Worm (Caenorhabditis elegans) whole organism, L1 larva: ENCODE results near the gene F35E8.2.

ENCODE experiments used
- C04F5.9 ChIP-seq: sonication (generic microtip); optimal IDR thresholded peaks from 2 replicates; lab custom pipeline; 2016; ENCODE audit warnings: missing genetic modification characterization, missing compliant biosample characterization
- C34B4.2 ChIP-seq: sonication (generic microtip); optimal IDR thresholded peaks from 2 replicates; lab custom pipeline; 2017; ENCODE audit warnings: mild to moderate bottlenecking, missing genetic modification characterization, missing compliant biosample characterization
- F16B12.6 ChIP-seq: fragments of 150-350 bp; optimal IDR thresholded peaks from 2 replicates; lab custom pipeline; 2014; ENCODE audit warnings: missing biosample characterization, missing genetic modification characterization
- Y116A8C.19 ChIP-seq: sonication (generic microtip); optimal IDR thresholded peaks from 2 replicates; lab custom pipeline; 2016; ENCODE audit warnings: missing compliant biosample characterization, missing genetic modification characterization, borderline replicate concordance
- aha-1 ChIP-seq: fragments of 150-350 bp; optimal IDR thresholded peaks from 2 replicates; lab custom pipeline; 2014; ENCODE audit warnings: missing biosample characterization, missing genetic modification characterization
- aly-2 ChIP-seq: fragments of 150-350 bp; optimal IDR thresholded peaks from 2 replicates; lab custom pipeline; 2014; ENCODE audit warnings: missing biosample characterization, missing genetic modification characterization
- ceh-63 ChIP-seq: fragments of 200-800 bp; sonication (Bioruptor generic); optimal IDR thresholded peaks from 2 replicates; lab custom pipeline; 2018; ENCODE audit warnings: mild to moderate bottlenecking, missing genetic modification characterization, missing compliant biosample characterization
- ceh-8 ChIP-seq: fragments of 200-800 bp; sonication (Bioruptor generic); optimal IDR thresholded peaks from 2 replicates; lab custom pipeline; 2018; ENCODE audit warnings: mild to moderate bottlenecking, missing genetic modification characterization, moderate library complexity, missing compliant biosample characterization
- ceh-82 ChIP-seq, 3 experiments: fragments of 150-350 bp in 1 of 3; sonication (generic microtip) in 2 of 3; optimal IDR thresholded peaks; 2 replicates each; lab custom pipeline; 2014 to 2017; ENCODE audit warnings: missing biosample characterization in 3 of 3, missing genetic modification characterization in 3 of 3
- ceh-90 ChIP-seq: sonication (generic microtip); optimal IDR thresholded peaks from 2 replicates; lab custom pipeline; 2016; ENCODE audit warnings: missing genetic modification characterization, missing compliant biosample characterization
- ces-1 ChIP-seq: fragments of 150-350 bp; optimal IDR thresholded peaks from 2 replicates; lab custom pipeline; 2014; ENCODE audit warnings: missing biosample characterization, missing genetic modification reagents, missing genetic modification characterization
- dpl-1 ChIP-seq, 3 experiments: fragments of 150-350 bp in 2 of 3; sonication (generic microtip) in 1 of 3; optimal IDR thresholded peaks; 2 replicates each; lab custom pipeline; 2014 to 2017; ENCODE audit warnings: missing biosample characterization in 3 of 3, missing genetic modification characterization in 3 of 3, missing genetic modification reagents in 3 of 3
- dsc-1 ChIP-seq: sonication (generic microtip); optimal IDR thresholded peaks from 2 replicates; lab custom pipeline; 2016; ENCODE audit warnings: mild to moderate bottlenecking, missing genetic modification characterization, missing compliant biosample characterization
- efl-1 ChIP-seq, 4 experiments: fragments of 150-350 bp; optimal IDR thresholded peaks in 3 of 4; peaks in 1 of 4; 1 replicate in 1 of 4; 2 replicates in 3 of 4; lab custom pipeline; 2014; ENCODE audit warnings: missing biosample characterization in 2 of 4, missing genetic modification characterization in 2 of 4, missing genetic modification reagents in 2 of 4
- efl-3 ChIP-seq: fragments of 200-800 bp; sonication (Bioruptor generic); optimal IDR thresholded peaks from 2 replicates; lab custom pipeline; 2018; ENCODE audit warnings: mild to moderate bottlenecking, missing genetic modification characterization, missing compliant biosample characterization
- egl-13 ChIP-seq: sonication (generic microtip); optimal IDR thresholded peaks from 2 replicates; lab custom pipeline; 2016; ENCODE audit warnings: missing genotype, missing genetic modification reagents, missing genetic modification characterization, missing compliant biosample characterization
- fos-1 ChIP-seq: fragments of 150-350 bp; optimal IDR thresholded peaks from 2 replicates; lab custom pipeline; 2014; ENCODE audit warnings: missing biosample characterization, missing genetic modification characterization
- grh-1 ChIP-seq: fragments of 200-800 bp; sonication (Bioruptor generic); IDR thresholded peaks from 2 replicates; pipeline ENCODE4 v1.3.6; 2022; ENCODE audit warnings: missing genetic modification reagents, missing genetic modification characterization, missing compliant biosample characterization
- hlh-17 ChIP-seq: fragments of 200-800 bp; sonication (Bioruptor generic); optimal IDR thresholded peaks from 2 replicates; lab custom pipeline; 2018; ENCODE audit warnings: missing genetic modification characterization, mild to moderate bottlenecking, missing compliant biosample characterization, moderate library complexity, borderline replicate concordance
- hlh-4 ChIP-seq: sonication (generic microtip); optimal IDR thresholded peaks from 2 replicates; lab custom pipeline; 2016; ENCODE audit warnings: mild to moderate bottlenecking, missing genetic modification characterization, missing compliant biosample characterization
- hpl-2 ChIP-seq: fragments of 150-350 bp; optimal IDR thresholded peaks from 2 replicates; lab custom pipeline; 2014; ENCODE audit warnings: missing biosample characterization, missing genetic modification reagents, missing genetic modification characterization
- isw-1 ChIP-seq: fragments of 200-800 bp; sonication (Bioruptor generic); IDR thresholded peaks from 2 replicates; pipeline ENCODE4 v1.3.6; 2022; ENCODE audit warnings: missing genetic modification characterization, missing compliant biosample characterization
- lin-14 ChIP-seq: fragments of 200-800 bp; sonication (Bioruptor generic); optimal IDR thresholded peaks from 2 replicates; lab custom pipeline; 2018; ENCODE audit warnings: mild to moderate bottlenecking, missing genetic modification characterization, moderate library complexity, missing compliant biosample characterization
- nhr-11 ChIP-seq: fragments of 150-350 bp; optimal IDR thresholded peaks from 2 replicates; lab custom pipeline; 2014; ENCODE audit warnings: missing biosample characterization, missing genetic modification characterization
- nhr-12 ChIP-seq: sonication (generic microtip); optimal IDR thresholded peaks from 2 replicates; lab custom pipeline; 2017; ENCODE audit warnings: missing biosample characterization, missing genetic modification characterization
- nhr-19 ChIP-seq: fragments of 200-800 bp; sonication (Bioruptor generic); conservative IDR thresholded peaks from 2 replicates; pipeline ENCODE4 v1.3.6; 2022; ENCODE audit warnings: missing genetic modification characterization, missing compliant biosample characterization
- nhr-237 ChIP-seq: fragments of 150-350 bp; optimal IDR thresholded peaks from 2 replicates; lab custom pipeline; 2014; ENCODE audit warnings: missing biosample characterization, missing genetic modification characterization
- nhr-28 ChIP-seq: fragments of 150-350 bp; optimal IDR thresholded peaks from 2 replicates; lab custom pipeline; 2014; ENCODE audit warnings: missing biosample characterization, missing genetic modification characterization
- nhr-47 ChIP-seq: sonication (generic microtip); optimal IDR thresholded peaks from 2 replicates; lab custom pipeline; 2016; ENCODE audit warnings: mild to moderate bottlenecking, missing genetic modification characterization, moderate library complexity, missing compliant biosample characterization
- nhr-71 ChIP-seq: sonication (generic microtip); optimal IDR thresholded peaks from 2 replicates; lab custom pipeline; 2016; ENCODE audit warnings: mild to moderate bottlenecking, missing genetic modification characterization, moderate library complexity, missing compliant biosample characterization
- nhr-76 ChIP-seq: sonication (generic microtip); optimal IDR thresholded peaks from 2 replicates; lab custom pipeline; 2017; ENCODE audit warnings: missing biosample characterization, missing genetic modification characterization
- nhr-77 ChIP-seq: fragments of 150-350 bp; optimal IDR thresholded peaks from 2 replicates; lab custom pipeline; 2014; ENCODE audit warnings: missing biosample characterization, missing genetic modification characterization
- nhr-84 ChIP-seq: sonication (generic microtip); optimal IDR thresholded peaks from 2 replicates; lab custom pipeline; 2017; ENCODE audit warnings: missing biosample characterization, missing genetic modification characterization
- pag-3 ChIP-seq: sonication (generic microtip); optimal IDR thresholded peaks from 2 replicates; lab custom pipeline; 2017; ENCODE audit warnings: missing genetic modification characterization, mild to moderate bottlenecking, missing compliant biosample characterization, antibody characterized with exemption, borderline replicate concordance; ENCODE audit not compliant: insufficient read depth
- pax-3 ChIP-seq: fragments of 200-800 bp; sonication (Bioruptor generic); optimal IDR thresholded peaks from 2 replicates; lab custom pipeline; 2018; ENCODE audit warnings: mild to moderate bottlenecking, missing genetic modification characterization, moderate library complexity, missing compliant biosample characterization
- skn-1 ChIP-seq: fragments of 150-350 bp; optimal IDR thresholded peaks from 2 replicates; lab custom pipeline; 2014; ENCODE audit warnings: missing biosample characterization, missing genetic modification characterization
- sox-4 ChIP-seq: sonication (generic microtip); optimal IDR thresholded peaks from 2 replicates; lab custom pipeline; 2016; ENCODE audit warnings: missing genetic modification characterization, missing compliant biosample characterization
- sptf-1 ChIP-seq: fragments of 150-350 bp; optimal IDR thresholded peaks from 2 replicates; lab custom pipeline; 2014; ENCODE audit warnings: missing biosample characterization, missing genetic modification characterization
- swsn-7 ChIP-seq: sonication (generic microtip); optimal IDR thresholded peaks from 2 replicates; lab custom pipeline; 2016; ENCODE audit warnings: missing genetic modification characterization, missing compliant biosample characterization
- tbx-2 ChIP-seq: sonication (generic microtip); optimal IDR thresholded peaks from 2 replicates; lab custom pipeline; 2016; ENCODE audit warnings: missing genetic modification characterization, missing compliant biosample characterization
- tlp-1 ChIP-seq: fragments of 150-350 bp; optimal IDR thresholded peaks from 2 replicates; lab custom pipeline; 2014; ENCODE audit warnings: missing biosample characterization, missing genetic modification characterization
- unc-130 ChIP-seq: fragments of 150-350 bp; optimal IDR thresholded peaks from 2 replicates; lab custom pipeline; 2017; ENCODE audit warnings: missing biosample characterization, missing genetic modification characterization, inconsistent platforms
- unc-62 ChIP-seq: fragments of 150-350 bp; optimal IDR thresholded peaks from 2 replicates; lab custom pipeline; 2014; ENCODE audit warnings: missing biosample characterization, missing genetic modification reagents, missing genetic modification characterization
- unc-86 ChIP-seq: sonication (generic microtip); optimal IDR thresholded peaks from 2 replicates; lab custom pipeline; 2016; ENCODE audit warnings: missing genetic modification characterization, missing compliant biosample characterization
- unc-98 ChIP-seq: fragments of 200-800 bp; sonication (Bioruptor generic); IDR thresholded peaks from 2 replicates; pipeline ENCODE4 v1.3.6; 2022; ENCODE audit warnings: missing genetic modification characterization, missing compliant biosample characterization
- vab-15 ChIP-seq: sonication (generic microtip); optimal IDR thresholded peaks from 2 replicates; lab custom pipeline; 2017; ENCODE audit warnings: missing genotype, mild to moderate bottlenecking, missing genetic modification characterization, missing compliant biosample characterization
- zag-1 ChIP-seq: fragments of 150-350 bp; optimal IDR thresholded peaks from 2 replicates; lab custom pipeline; 2014; ENCODE audit warnings: missing biosample characterization, missing genetic modification characterization

The F35E8.2 gene

ce11 chrV:15880705-15881104 is 24.8 kb upstream of the F35E8.2 start (continued):
- TF ChIP-seq C04F5.9 (no peak), efl-1 (optimal IDR thresholded peaks at IDR 0.05; lab: Kevin White, UChicago) (peak; percentile 10 to 40), efl-1 (GFP tag; optimal IDR thresholded peaks at IDR 0.05 in 1 of 2; lab: Kevin White, UChicago) (no peak), ceh-90 (no peak), fos-1 (tag; lab: Kevin White, UChicago) (peak; percentile 16), pax-3 (tag; lab: Kevin White, UChicago) (no peak), ceh-8 (no peak), sox-4 (tag; lab: Kevin White, UChicago) (no peak), ceh-82 (tag; optimal IDR thresholded peaks at IDR 0.05; lab: Kevin White, UChicago) (peak in 2 of 3 experiments; percentile 30 to 49), vab-15 (tag; lab: Kevin White, UChicago) (no peak), nhr-237 (tag; lab: Kevin White, UChicago) (peak; percentile 71), nhr-11 (peak; percentile 53), unc-130 (tag; lab: Kevin White, UChicago) (no peak), tbx-2 (peak; percentile 41), efl-3 (GFP tag; lab: Kevin White, UChicago) (no peak), aly-2 (tag; lab: Kevin White, UChicago) (no peak), C34B4.2 (no peak), Y116A8C.19 (no peak), pag-3 (tag; lab: Kevin White, UChicago) (no peak), zag-1 (tag; lab: Kevin White, UChicago) (no peak), tlp-1 (tag; lab: Kevin White, UChicago) (no peak), skn-1 (tag; lab: Kevin White, UChicago) (peak; percentile 100), hlh-4 (tag; lab: Kevin White, UChicago) (no peak), nhr-84 (tag; lab: Kevin White, UChicago) (no peak), grh-1 (no peak), lin-14 (peak; percentile 73), dsc-1 (tag; lab: Kevin White, UChicago) (no peak), ces-1 (GFP tag; lab: Kevin White, UChicago) (no peak), aha-1 (tag; lab: Kevin White, UChicago) (no peak), nhr-19 (peak; percentile 43), isw-1 (GFP tag; lab: Robert Waterston, UW) (no peak), unc-98 (GFP tag; lab: Robert Waterston, UW) (no peak), sptf-1 (tag; lab: Kevin White, UChicago) (no peak), nhr-47 (tag; lab: Kevin White, UChicago) (peak; percentile 59), nhr-76 (tag; lab: Kevin White, UChicago) (no peak), hlh-17 (GFP tag; lab: Kevin White, UChicago) (no peak), nhr-77 (tag; lab: Kevin White, UChicago) (peak; percentile 11), dpl-1 (GFP tag; optimal IDR thresholded peaks at IDR 0.05; lab: Kevin White, UChicago) (peak; percentile 3 to 20 (median 9)), unc-62 (no peak), egl-13 (tag; lab: Kevin White, UChicago) (no peak), unc-86 (tag; lab: Kevin White, UChicago) (no peak), ceh-63 (GFP tag; lab: Kevin White, UChicago) (no peak), swsn-7 (peak; percentile 17), nhr-28 (tag; lab: Kevin White, UChicago) (peak; percentile 66), F16B12.6 (tag; lab: Kevin White, UChicago) (no peak), nhr-12 (tag; lab: Kevin White, UChicago) (no peak), nhr-71 (peak; percentile 66), hpl-2 (GFP tag; lab: Kevin White, UChicago) (no peak)
